Fruit fly (Drosophila melanogaster): Measurements from ENCODE around the gene CG14983.

- TF ChIP-seq CTCF (optimal IDR thresholded peaks at IDR 0.05) (no peak), CG8478 (optimal IDR thresholded peaks at IDR 0.05) (no peak)
Observed at dm6 chr3L:3931778-3932177, 17.3 kb downstream of the CG14983 start.
